Fruit fly (Drosophila melanogaster) whole organism, embryonic: Measurements from ENCODE around the gene Ire1.

Source experiments
- ATbp ChIP-seq: fragments of 200-800 bp; sonication (Bioruptor generic); optimal IDR thresholded peaks from 2 replicates; lab custom pipeline; 2017; ENCODE audit warnings: missing biosample characterization, mild to moderate bottlenecking, missing genetic modification characterization, missing genetic modification reagents
- CG11456 ChIP-seq: fragments of 200-800 bp; sonication (Bioruptor generic); IDR thresholded peaks from 3 replicates; pipeline ENCODE4 v1.3.6; 2022; ENCODE audit warnings: missing biosample characterization, missing genetic modification characterization
- CG14014 ChIP-seq: fragments of 200-800 bp; sonication (Bioruptor generic); IDR thresholded peaks from 2 replicates; pipeline ENCODE4 v1.3.6; 2022; ENCODE audit warnings: missing biosample characterization, missing genetic modification characterization
- CG15269 ChIP-seq: fragments of 200-800 bp; sonication (Bioruptor generic); optimal IDR thresholded peaks from 2 replicates; lab custom pipeline; 2018; ENCODE audit warnings: missing biosample characterization, mild to moderate bottlenecking, missing genetic modification characterization, moderate library complexity
- CG1647 ChIP-seq: fragments of 200-800 bp; sonication (Bioruptor generic); optimal IDR thresholded peaks from 3 replicates; lab custom pipeline; 2016; ENCODE audit warnings: missing biosample characterization, missing genetic modification characterization
- CG16813 ChIP-seq: fragments of 200-800 bp; sonication (Bioruptor generic); IDR thresholded peaks from 3 replicates; pipeline ENCODE4 v1.3.6; 2022; ENCODE audit warnings: missing biosample characterization, missing genetic modification characterization; ENCODE audit not compliant: partially characterized antibody
- CG16863 ChIP-seq: fragments of 200-800 bp; sonication (Bioruptor generic); optimal IDR thresholded peaks from 3 replicates; lab custom pipeline; 2016; ENCODE audit warnings: missing biosample characterization, missing genetic modification characterization
- CG17912 ChIP-seq: fragments of 200-800 bp; sonication (Bioruptor generic); optimal IDR thresholded peaks from 2 replicates; lab custom pipeline; 2018; ENCODE audit warnings: missing biosample characterization, mild to moderate bottlenecking, missing genetic modification characterization
- CG18619 ChIP-seq: fragments of 200-800 bp; sonication (Bioruptor generic); optimal IDR thresholded peaks from 3 replicates; lab custom pipeline; 2017; ENCODE audit warnings: missing biosample characterization, mild to moderate bottlenecking, missing genetic modification characterization
- CG2875 ChIP-seq: fragments of 200-800 bp; sonication (Bioruptor generic); optimal IDR thresholded peaks from 2 replicates; lab custom pipeline; 2017; ENCODE audit warnings: missing biosample characterization, mild to moderate bottlenecking, missing genetic modification characterization, missing genetic modification reagents
- CG2889 ChIP-seq: fragments of 200-800 bp; sonication (Bioruptor generic); IDR thresholded peaks from 3 replicates; pipeline ENCODE4 v1.3.6; 2022; ENCODE audit warnings: missing biosample characterization, missing genetic modification characterization
- CG31365 ChIP-seq: fragments of 200-800 bp; sonication (Bioruptor generic); optimal IDR thresholded peaks from 2 replicates; lab custom pipeline; 2018; ENCODE audit warnings: missing biosample characterization, mild to moderate bottlenecking, missing genetic modification characterization
- CG31388 ChIP-seq: fragments of 200-800 bp; sonication (Bioruptor generic); optimal IDR thresholded peaks from 2 replicates; lab custom pipeline; 2016; ENCODE audit warnings: missing biosample characterization, missing genetic modification characterization
- CG32772 ChIP-seq: fragments of 200-800 bp; sonication (Bioruptor generic); IDR thresholded peaks from 2 replicates; pipeline ENCODE4 v1.3.6; 2022; ENCODE audit warnings: missing biosample characterization, missing genetic modification characterization
- CG33213 ChIP-seq: fragments of 200-800 bp; sonication (Bioruptor generic); optimal IDR thresholded peaks from 3 replicates; lab custom pipeline; 2016; ENCODE audit warnings: missing biosample characterization, missing genetic modification characterization
- CG34224 ChIP-seq: fragments of 200-800 bp; sonication (Bioruptor generic); IDR thresholded peaks from 3 replicates; pipeline ENCODE4 v1.3.6; 2022; ENCODE audit warnings: missing biosample characterization, missing genetic modification characterization; ENCODE audit not compliant: partially characterized antibody
- CG4328 ChIP-seq: fragments of 200-800 bp; sonication (Bioruptor generic); optimal IDR thresholded peaks from 3 replicates; lab custom pipeline; 2017; ENCODE audit warnings: missing biosample characterization, missing genetic modification reagents, missing genetic modification characterization
- CG4820 ChIP-seq: fragments of 200-800 bp; sonication (Bioruptor generic); optimal IDR thresholded peaks from 3 replicates; lab custom pipeline; 2016; ENCODE audit warnings: missing biosample characterization, missing genetic modification characterization
- CG4854 ChIP-seq: fragments of 200-800 bp; sonication (Bioruptor generic); optimal IDR thresholded peaks from 2 replicates; lab custom pipeline; 2016; ENCODE audit warnings: missing biosample characterization, missing genetic modification characterization, inconsistent platforms
- CG7271 ChIP-seq: fragments of 200-800 bp; sonication (Bioruptor generic); optimal IDR thresholded peaks from 2 replicates; lab custom pipeline; 2018; ENCODE audit warnings: missing biosample characterization, mild to moderate bottlenecking, missing genetic modification characterization, moderate library complexity
- CG8290 ChIP-seq, 3 experiments: fragments of 200-800 bp; sonication (Bioruptor generic); optimal IDR thresholded peaks; 2 replicates each; lab custom pipeline; 2016 to 2019; ENCODE audit warnings: missing biosample characterization in 3 of 3, missing genetic modification characterization in 3 of 3, mild to moderate bottlenecking in 2 of 3, moderate library complexity in 1 of 3
- CG8388 ChIP-seq: fragments of 200-800 bp; sonication (Bioruptor generic); optimal IDR thresholded peaks from 2 replicates; lab custom pipeline; 2019; ENCODE audit warnings: missing biosample characterization, mild to moderate bottlenecking, missing genetic modification characterization, moderate library complexity
- CkIIα-i1 ChIP-seq: fragments of 200-800 bp; sonication (Bioruptor generic); IDR thresholded peaks from 2 replicates; pipeline ENCODE4 v1.3.6; 2022; ENCODE audit warnings: missing biosample characterization, missing genetic modification characterization
- E2f1 ChIP-seq: fragments of 200-800 bp; sonication (Bioruptor generic); IDR thresholded peaks from 2 replicates; pipeline ENCODE4 v1.3.6; 2022; ENCODE audit warnings: missing biosample characterization, missing genetic modification characterization
- Eip74EF ChIP-seq, 2 experiments: fragments of 200-800 bp in 1 of 2; fragments of >200 bp in 1 of 2; sonication (Bioruptor generic) in 1 of 2; optimal IDR thresholded peaks; 2 replicates each; lab custom pipeline; 2017 to 2019; ENCODE audit warnings: missing biosample characterization in 2 of 2, missing genetic modification characterization in 2 of 2, mild to moderate bottlenecking in 1 of 2, moderate library complexity in 1 of 2
- HLH3B ChIP-seq: fragments of 200-800 bp; sonication (Bioruptor generic); IDR thresholded peaks from 2 replicates; pipeline ENCODE4 v1.3.6; 2022; ENCODE audit warnings: missing biosample characterization, missing genetic modification characterization
- Hr3 ChIP-seq: fragments of 200-800 bp; sonication (Bioruptor generic); optimal IDR thresholded peaks from 3 replicates; lab custom pipeline; 2016; ENCODE audit warnings: missing biosample characterization, missing genetic modification characterization
- Hsf ChIP-seq: fragments of 200-800 bp; sonication (Bioruptor generic); optimal IDR thresholded peaks from 3 replicates; lab custom pipeline; 2016; ENCODE audit warnings: missing biosample characterization, missing genetic modification characterization
- Meics ChIP-seq: fragments of 200-800 bp; sonication (Bioruptor generic); optimal IDR thresholded peaks from 2 replicates; lab custom pipeline; 2017; ENCODE audit warnings: missing biosample characterization, mild to moderate bottlenecking, missing genetic modification characterization
- Myb ChIP-seq: fragments of 200-800 bp; sonication (Bioruptor generic); optimal IDR thresholded peaks from 2 replicates; lab custom pipeline; 2016; ENCODE audit warnings: missing biosample characterization, missing genetic modification characterization
- NFAT ChIP-seq: fragments of 200-800 bp; sonication (Bioruptor generic); IDR thresholded peaks from 2 replicates; pipeline ENCODE4 v1.3.6; 2022; ENCODE audit warnings: missing biosample characterization, missing genetic modification characterization
- Nf-YB ChIP-seq: fragments of 200-800 bp; sonication (Bioruptor generic); optimal IDR thresholded peaks from 3 replicates; lab custom pipeline; 2019; ENCODE audit warnings: missing biosample characterization, mild to moderate bottlenecking, missing genetic modification characterization, moderate library complexity
- Poxn ChIP-seq: fragments of 200-800 bp; sonication (Bioruptor generic); IDR thresholded peaks from 2 replicates; pipeline ENCODE4 v1.3.6; 2022; ENCODE audit warnings: missing biosample characterization, missing genetic modification characterization
- Xbp1 ChIP-seq: fragments of 200-800 bp; sonication (Bioruptor generic); optimal IDR thresholded peaks from 3 replicates; lab custom pipeline; 2016; ENCODE audit warnings: missing biosample characterization, mild to moderate bottlenecking, missing genetic modification characterization
- caup ChIP-seq: fragments of 200-800 bp; sonication (Bioruptor generic); optimal IDR thresholded peaks from 3 replicates; lab custom pipeline; 2017; ENCODE audit warnings: missing biosample characterization, mild to moderate bottlenecking, missing genetic modification characterization, moderate library complexity; ENCODE audit not compliant: severe bottlenecking
- croc ChIP-seq: fragments of 200-800 bp; sonication (Bioruptor generic); conservative IDR thresholded peaks from 3 replicates; pipeline ENCODE4 v1.3.6; 2022; ENCODE audit warnings: missing biosample characterization, missing genetic modification characterization
- dpn ChIP-seq, 2 experiments: fragments of 200-800 bp; sonication (Bioruptor generic); optimal IDR thresholded peaks; 3 replicates each; lab custom pipeline; 2016; ENCODE audit warnings: missing biosample characterization in 2 of 2, missing genetic modification characterization in 2 of 2
- gcm2 ChIP-seq: fragments of 200-800 bp; sonication (Bioruptor generic); optimal IDR thresholded peaks from 2 replicates; lab custom pipeline; 2016; ENCODE audit warnings: missing biosample characterization, missing genetic modification characterization
- gem ChIP-seq: fragments of 200-800 bp; sonication (Bioruptor generic); optimal IDR thresholded peaks from 2 replicates; lab custom pipeline; 2019; ENCODE audit warnings: missing biosample characterization, mild to moderate bottlenecking, missing genetic modification characterization, moderate library complexity
- h ChIP-seq: fragments of >200 bp; optimal IDR thresholded peaks from 2 replicates; lab custom pipeline; 2017
- lab ChIP-seq: fragments of 200-800 bp; sonication (Bioruptor generic); optimal IDR thresholded peaks from 3 replicates; lab custom pipeline; 2017; ENCODE audit warnings: missing biosample characterization, missing genetic modification characterization, mild to moderate bottlenecking, moderate library complexity, missing genetic modification reagents
- mld ChIP-seq: fragments of 200-800 bp; sonication (Bioruptor generic); IDR thresholded peaks from 3 replicates; pipeline ENCODE4 v1.3.6; 2022; ENCODE audit warnings: missing biosample characterization, missing genetic modification characterization; ENCODE audit not compliant: partially characterized antibody
- odd ChIP-seq: fragments of 200-800 bp; sonication (Bioruptor generic); optimal IDR thresholded peaks from 2 replicates; lab custom pipeline; 2017; ENCODE audit warnings: missing biosample characterization, mild to moderate bottlenecking, missing genetic modification characterization
- onecut ChIP-seq: fragments of 200-800 bp; sonication (Bioruptor generic); IDR thresholded peaks from 2 replicates; pipeline ENCODE4 v1.3.6; 2022; ENCODE audit warnings: missing biosample characterization, missing genetic modification characterization
- org-1 ChIP-seq: fragments of 200-800 bp; sonication (Bioruptor generic); optimal IDR thresholded peaks from 2 replicates; lab custom pipeline; 2017; ENCODE audit warnings: missing biosample characterization, missing genetic modification characterization
- prd ChIP-seq, 3 experiments: fragments of >200 bp in 2 of 3; fragments of 200-800 bp in 1 of 3; sonication (Bioruptor generic) in 1 of 3; optimal IDR thresholded peaks in 2 of 3; IDR thresholded peaks in 1 of 3; 2 replicates in 2 of 3; 3 replicates in 1 of 3; pipeline versions ENCODE4 v1.3.6 to Lab custom; 2017 to 2022; ENCODE audit warnings: missing biosample characterization in 1 of 3, missing genetic modification characterization in 1 of 3
- rib ChIP-seq: fragments of 200-800 bp; sonication (Bioruptor generic); IDR thresholded peaks from 2 replicates; pipeline ENCODE4 v1.3.6; 2022; ENCODE audit warnings: missing biosample characterization, missing genetic modification characterization
- schlank ChIP-seq: fragments of 200-800 bp; sonication (Bioruptor generic); optimal IDR thresholded peaks from 2 replicates; lab custom pipeline; 2018; ENCODE audit warnings: missing biosample characterization, mild to moderate bottlenecking, missing genetic modification characterization
- tio ChIP-seq: fragments of 200-800 bp; sonication (Bioruptor generic); optimal IDR thresholded peaks from 2 replicates; lab custom pipeline; 2017; ENCODE audit warnings: missing biosample characterization, missing genetic modification characterization, inconsistent platforms

Gene Ire1

DNA sequence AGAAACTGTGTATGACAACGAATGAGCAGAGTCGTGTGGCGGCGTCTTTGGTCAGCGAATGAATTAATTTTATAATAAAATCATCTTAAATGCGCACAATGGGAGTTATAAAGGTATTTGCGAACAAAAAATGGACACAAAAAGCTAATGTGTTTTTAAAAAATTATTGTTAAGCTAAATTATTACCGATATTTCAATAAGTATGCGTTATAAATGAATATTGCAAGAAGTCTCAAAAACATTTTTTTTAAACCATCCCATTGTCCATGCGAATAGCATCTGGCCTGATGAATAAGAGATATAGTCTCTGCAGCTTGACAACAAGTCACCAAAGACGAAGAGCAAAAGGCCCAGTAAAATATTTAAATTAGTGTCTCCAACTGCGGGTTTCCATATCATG is 30.1 kb downstream of the Ire1 start (continued):
- TF ChIP-seq org-1 (GFP tag; lab: Kevin White, UChicago) (peak; percentile 61), Nf-YB (peak; percentile 32), lab (GFP tag; lab: Kevin White, UChicago) (peak; percentile 76), CG31388 (GFP tag; lab: Kevin White, UChicago) (no peak), caup (GFP tag; lab: Kevin White, UChicago) (peak; percentile 28), CG7271 (tag; lab: Kevin White, UChicago) (no peak), CG2889 (GFP tag; lab: Robert Waterston, UW) (peak; percentile 54; the same call in 1 of the 3 replicates), E2f1 (peak; percentile 44; the same call in 1 of the 2 replicates), CG18619 (no peak), croc (GFP tag; lab: Robert Waterston, UW) (no peak), CG34224 (no peak), CkIIα-i1 (GFP tag; lab: Robert Waterston, UW) (no peak), tio (peak; percentile 14), ATbp (peak; percentile 81), CG4820 (GFP tag; lab: Kevin White, UChicago) (no peak), NFAT (GFP tag; lab: Robert Waterston, UW) (peak; percentile 64; the same call in 1 of the 2 replicates), h (lab: Kevin White, UChicago) (no peak), CG31365 (no peak), rib (0 out of 2 replicates have a peak, but pooled peaks have one; percentile 36), Myb (GFP tag; lab: Kevin White, UChicago) (peak; percentile 40), CG33213 (GFP tag; lab: Kevin White, UChicago) (no peak), Poxn (no peak), CG17912 (GFP tag; lab: Kevin White, UChicago) (no peak), CG15269 (tag; lab: Kevin White, UChicago) (peak; percentile 85), CG4854 (peak; percentile 1), CG8290 (GFP tag; optimal IDR thresholded peaks at IDR 0.05; lab: Kevin White, UChicago) (no peak), CG8290 (tag; optimal IDR thresholded peaks at IDR 0.05; lab: Kevin White, UChicago) (peak in 1 of 2 experiments; percentile 61), Xbp1 (peak; percentile 59), Hr3 (GFP tag; lab: Kevin White, UChicago) (peak; percentile 18), schlank (tag; lab: Kevin White, UChicago) (peak; percentile 1), CG4328 (GFP tag; lab: Kevin White, UChicago) (no peak), CG16863 (GFP tag; lab: Kevin White, UChicago) (peak; percentile 38), CG16813 (no peak), mld (no peak), prd (optimal IDR thresholded peaks at IDR 0.05; lab: Kevin White, UChicago) (no peak), prd (GFP tag; IDR thresholded peaks at IDR 0.05; lab: Robert Waterston, UW) (peak; percentile 68), CG1647 (GFP tag; lab: Kevin White, UChicago) (no peak), CG11456 (no peak), gcm2 (no peak), Eip74EF (GFP tag; optimal IDR thresholded peaks at IDR 0.05; lab: Kevin White, UChicago) (peak in 1 of 2 experiments; percentile 13), odd (no peak), HLH3B (peak; percentile 75), Meics (peak; percentile 71), onecut (GFP tag; lab: Robert Waterston, UW) (peak; percentile 25), CG32772 (GFP tag; lab: Robert Waterston, UW) (0 out of 2 replicates have a peak, but pooled peaks have one; percentile 25), gem (peak; percentile 90), dpn (GFP tag; optimal IDR thresholded peaks at IDR 0.05; lab: Kevin White, UChicago) (peak; percentile 38 to 47), Hsf (GFP tag; lab: Kevin White, UChicago) (peak; percentile 47), CG2875 (GFP tag; lab: Kevin White, UChicago) (peak; percentile 11), CG14014 (GFP tag; lab: Robert Waterston, UW) (peak; percentile 73; the same call in 1 of the 2 replicates), CG8388 (GFP tag; lab: Kevin White, UChicago) (peak; percentile 77)
